Worm (Caenorhabditis elegans) whole organism, L1 larva: ENCODE results near the gene F58F9.8.
A peak's percentile ranks its signal among the peaks of the same experiment; 100 is the strongest.

ENCODE experiments used
- C04F5.9 ChIP-seq: sonication (generic microtip); optimal IDR thresholded peaks from 2 replicates; lab custom pipeline; 2016; ENCODE audit warnings: missing genetic modification characterization, missing compliant biosample characterization
- C34B4.2 ChIP-seq: sonication (generic microtip); optimal IDR thresholded peaks from 2 replicates; lab custom pipeline; 2017; ENCODE audit warnings: mild to moderate bottlenecking, missing genetic modification characterization, missing compliant biosample characterization
- Y116A8C.19 ChIP-seq: sonication (generic microtip); optimal IDR thresholded peaks from 2 replicates; lab custom pipeline; 2016; ENCODE audit warnings: missing compliant biosample characterization, missing genetic modification characterization, borderline replicate concordance
- alr-1 ChIP-seq: fragments of 200-800 bp; sonication (Bioruptor generic); optimal IDR thresholded peaks from 2 replicates; lab custom pipeline; 2018; ENCODE audit warnings: borderline replicate concordance, mild to moderate bottlenecking, missing genetic modification characterization, missing compliant biosample characterization
- aly-2 ChIP-seq: fragments of 150-350 bp; optimal IDR thresholded peaks from 2 replicates; lab custom pipeline; 2014; ENCODE audit warnings: missing biosample characterization, missing genetic modification characterization
- ama-1 ChIP-seq: fragments of 150-350 bp; optimal IDR thresholded peaks from 2 replicates; lab custom pipeline; 2014
- ceh-82 ChIP-seq, 3 experiments: fragments of 150-350 bp in 1 of 3; sonication (generic microtip) in 2 of 3; optimal IDR thresholded peaks; 2 replicates each; lab custom pipeline; 2014 to 2017; ENCODE audit warnings: missing biosample characterization in 3 of 3, missing genetic modification characterization in 3 of 3
- ceh-88 ChIP-seq: fragments of 200-800 bp; sonication (Bioruptor generic); IDR thresholded peaks from 2 replicates; pipeline ENCODE4 v1.3.6; 2022; ENCODE audit warnings: missing genetic modification characterization, missing compliant biosample characterization
- ceh-90 ChIP-seq: sonication (generic microtip); optimal IDR thresholded peaks from 2 replicates; lab custom pipeline; 2016; ENCODE audit warnings: missing genetic modification characterization, missing compliant biosample characterization
- dsc-1 ChIP-seq: sonication (generic microtip); optimal IDR thresholded peaks from 2 replicates; lab custom pipeline; 2016; ENCODE audit warnings: mild to moderate bottlenecking, missing genetic modification characterization, missing compliant biosample characterization
- efl-1 ChIP-seq, 4 experiments: fragments of 150-350 bp; optimal IDR thresholded peaks in 3 of 4; peaks in 1 of 4; 1 replicate in 1 of 4; 2 replicates in 3 of 4; lab custom pipeline; 2014; ENCODE audit warnings: missing biosample characterization in 2 of 4, missing genetic modification characterization in 2 of 4, missing genetic modification reagents in 2 of 4
- efl-3 ChIP-seq: fragments of 200-800 bp; sonication (Bioruptor generic); optimal IDR thresholded peaks from 2 replicates; lab custom pipeline; 2018; ENCODE audit warnings: mild to moderate bottlenecking, missing genetic modification characterization, missing compliant biosample characterization
- elt-3 ChIP-seq, 6 experiments: fragments of 150-350 bp in 1 of 6; sonication (generic microtip); optimal IDR thresholded peaks; 2 replicates each; lab custom pipeline; 2017 to 2018; ENCODE audit warnings: missing biosample characterization in 6 of 6, missing genetic modification characterization in 6 of 6, inconsistent platforms in 1 of 6
- ets-5 ChIP-seq: fragments of 200-800 bp; sonication (Bioruptor generic); IDR thresholded peaks from 2 replicates; pipeline ENCODE4 v1.3.6; 2022; ENCODE audit warnings: missing genetic modification characterization, missing compliant biosample characterization
- fkh-10 ChIP-seq: sonication (generic microtip); optimal IDR thresholded peaks from 2 replicates; lab custom pipeline; 2017; ENCODE audit warnings: missing biosample characterization, missing genetic modification reagents, missing genetic modification characterization
- fkh-4 ChIP-seq: sonication (generic microtip); optimal IDR thresholded peaks from 2 replicates; lab custom pipeline; 2016; ENCODE audit warnings: missing compliant biosample characterization, missing genetic modification characterization, borderline replicate concordance
- fkh-8 ChIP-seq: sonication (generic microtip); optimal IDR thresholded peaks from 2 replicates; lab custom pipeline; 2016; ENCODE audit warnings: mild to moderate bottlenecking, missing genetic modification characterization, missing compliant biosample characterization
- grh-1 ChIP-seq: fragments of 200-800 bp; sonication (Bioruptor generic); IDR thresholded peaks from 2 replicates; pipeline ENCODE4 v1.3.6; 2022; ENCODE audit warnings: missing genetic modification reagents, missing genetic modification characterization, missing compliant biosample characterization
- hlh-4 ChIP-seq: sonication (generic microtip); optimal IDR thresholded peaks from 2 replicates; lab custom pipeline; 2016; ENCODE audit warnings: mild to moderate bottlenecking, missing genetic modification characterization, missing compliant biosample characterization
- irx-1 ChIP-seq: sonication (generic microtip); optimal IDR thresholded peaks from 2 replicates; lab custom pipeline; 2016; ENCODE audit warnings: missing genetic modification characterization, missing compliant biosample characterization
- isw-1 ChIP-seq: fragments of 200-800 bp; sonication (Bioruptor generic); IDR thresholded peaks from 2 replicates; pipeline ENCODE4 v1.3.6; 2022; ENCODE audit warnings: missing genetic modification characterization, missing compliant biosample characterization
- jun-1 ChIP-seq: fragments of 150-350 bp; optimal IDR thresholded peaks from 2 replicates; lab custom pipeline; 2014; ENCODE audit warnings: missing biosample characterization, missing genetic modification reagents, missing genetic modification characterization
- lin-13 ChIP-seq: fragments of 150-350 bp; optimal IDR thresholded peaks from 2 replicates; lab custom pipeline; 2014; ENCODE audit warnings: missing biosample characterization, missing genetic modification reagents, missing genetic modification characterization
- lin-15B ChIP-seq: fragments of 150-350 bp; sonication (generic microtip); optimal IDR thresholded peaks from 3 replicates; lab custom pipeline; 2014; ENCODE audit warnings: missing biosample characterization, missing genetic modification characterization
- lin-35 ChIP-seq, 2 experiments: fragments of 150-350 bp; optimal IDR thresholded peaks; 2 replicates each; lab custom pipeline; 2014; ENCODE audit warnings: missing biosample characterization in 2 of 2, missing genetic modification characterization in 2 of 2, missing genetic modification reagents in 2 of 2
- lir-3 ChIP-seq: sonication (generic microtip); optimal IDR thresholded peaks from 2 replicates; lab custom pipeline; 2016; ENCODE audit warnings: mild to moderate bottlenecking, missing genetic modification characterization, moderate library complexity, missing compliant biosample characterization; ENCODE audit not compliant: poor library complexity
- mdl-1 ChIP-seq, 2 experiments: fragments of 150-350 bp; optimal IDR thresholded peaks; 2 replicates each; lab custom pipeline; 2014 to 2017; ENCODE audit warnings: missing biosample characterization in 2 of 2, missing genetic modification characterization in 2 of 2, inconsistent platforms in 1 of 2
- mef-2 ChIP-seq: fragments of 150-350 bp; optimal IDR thresholded peaks from 2 replicates; lab custom pipeline; 2014; ENCODE audit warnings: missing biosample characterization, missing genetic modification characterization
- mep-1 ChIP-seq: fragments of 150-350 bp; optimal IDR thresholded peaks from 2 replicates; lab custom pipeline; 2014; ENCODE audit warnings: missing biosample characterization, missing genetic modification characterization
- nhr-11 ChIP-seq: fragments of 150-350 bp; optimal IDR thresholded peaks from 2 replicates; lab custom pipeline; 2014; ENCODE audit warnings: missing biosample characterization, missing genetic modification characterization
- nhr-12 ChIP-seq: sonication (generic microtip); optimal IDR thresholded peaks from 2 replicates; lab custom pipeline; 2017; ENCODE audit warnings: missing biosample characterization, missing genetic modification characterization
- nhr-19 ChIP-seq: fragments of 200-800 bp; sonication (Bioruptor generic); conservative IDR thresholded peaks from 2 replicates; pipeline ENCODE4 v1.3.6; 2022; ENCODE audit warnings: missing genetic modification characterization, missing compliant biosample characterization
- nhr-237 ChIP-seq: fragments of 150-350 bp; optimal IDR thresholded peaks from 2 replicates; lab custom pipeline; 2014; ENCODE audit warnings: missing biosample characterization, missing genetic modification characterization
- nhr-28 ChIP-seq: fragments of 150-350 bp; optimal IDR thresholded peaks from 2 replicates; lab custom pipeline; 2014; ENCODE audit warnings: missing biosample characterization, missing genetic modification characterization
- nhr-47 ChIP-seq: sonication (generic microtip); optimal IDR thresholded peaks from 2 replicates; lab custom pipeline; 2016; ENCODE audit warnings: mild to moderate bottlenecking, missing genetic modification characterization, moderate library complexity, missing compliant biosample characterization
- nhr-71 ChIP-seq: sonication (generic microtip); optimal IDR thresholded peaks from 2 replicates; lab custom pipeline; 2016; ENCODE audit warnings: mild to moderate bottlenecking, missing genetic modification characterization, moderate library complexity, missing compliant biosample characterization
- nhr-76 ChIP-seq: sonication (generic microtip); optimal IDR thresholded peaks from 2 replicates; lab custom pipeline; 2017; ENCODE audit warnings: missing biosample characterization, missing genetic modification characterization
- nhr-85 ChIP-seq: sonication (generic microtip); peaks from one replicate; lab custom pipeline; 2016; ENCODE audit warnings: missing genetic modification characterization, inconsistent platforms, missing compliant biosample characterization
- pag-3 ChIP-seq: sonication (generic microtip); optimal IDR thresholded peaks from 2 replicates; lab custom pipeline; 2017; ENCODE audit warnings: missing genetic modification characterization, mild to moderate bottlenecking, missing compliant biosample characterization, antibody characterized with exemption, borderline replicate concordance; ENCODE audit not compliant: insufficient read depth
- pax-3 ChIP-seq: fragments of 200-800 bp; sonication (Bioruptor generic); optimal IDR thresholded peaks from 2 replicates; lab custom pipeline; 2018; ENCODE audit warnings: mild to moderate bottlenecking, missing genetic modification characterization, moderate library complexity, missing compliant biosample characterization
- sup-37 ChIP-seq: fragments of 200-800 bp; sonication (Bioruptor generic); optimal IDR thresholded peaks from 2 replicates; lab custom pipeline; 2018; ENCODE audit warnings: mild to moderate bottlenecking, missing genetic modification characterization, missing compliant biosample characterization
- tlp-1 ChIP-seq: fragments of 150-350 bp; optimal IDR thresholded peaks from 2 replicates; lab custom pipeline; 2014; ENCODE audit warnings: missing biosample characterization, missing genetic modification characterization
- unc-98 ChIP-seq: fragments of 200-800 bp; sonication (Bioruptor generic); IDR thresholded peaks from 2 replicates; pipeline ENCODE4 v1.3.6; 2022; ENCODE audit warnings: missing genetic modification characterization, missing compliant biosample characterization

The F58F9.8 gene

ce11 chrIV:6237508-6238227 lies at the start of gene F58F9.8, which contains the start of gene F58F9.6:
Gene F58F9.8 (plus strand): TSS chrIV:6238177.
Gene F58F9.6 (minus strand): TSS chrIV:6237608.
- TF ChIP-seq isw-1 (GFP tag; lab: Robert Waterston, UW), result no peak
- TF ChIP-seq nhr-85 (tag; lab: Kevin White, UChicago), result peak; percentile 22
- no peak for TF ChIP-seq efl-1 (optimal IDR thresholded peaks at IDR 0.05; lab: Kevin White, UChicago)
- peak in 1 of 2 experiments; percentile 83 for TF ChIP-seq efl-1 (GFP tag; optimal IDR thresholded peaks at IDR 0.05 in 1 of 2; lab: Kevin White, UChicago)

DNA sequence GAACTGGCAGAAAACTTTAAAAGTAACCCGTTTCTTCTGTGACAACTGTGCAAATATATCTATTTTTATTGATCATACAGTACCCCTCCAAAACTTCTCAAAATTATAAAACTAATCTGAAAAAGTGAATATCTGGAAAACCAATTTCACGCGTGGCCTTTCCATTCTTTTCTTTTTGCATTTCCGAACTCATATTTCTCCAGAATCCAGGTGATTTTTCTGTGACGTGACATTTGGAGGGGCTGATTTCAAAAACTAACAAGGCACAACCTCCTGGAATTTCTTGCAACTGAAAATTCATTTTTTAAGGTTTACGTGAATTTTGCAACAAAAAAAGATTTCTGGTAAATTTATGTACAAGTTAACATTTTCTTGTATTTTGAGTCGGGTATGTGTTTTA lies 37.7 kb upstream of the F58F9.8 start:
- TF ChIP-seq lin-35 (GFP tag; optimal IDR thresholded peaks at IDR 0.05; lab: Kevin White, UChicago) (no peak), nhr-71 (tag; lab: Kevin White, UChicago) (peak; percentile 28), fkh-8 (peak; percentile 23), hlh-4 (tag; lab: Kevin White, UChicago) (peak; percentile 96)

ce11 chrIV:6201769-6202168 lies 36.2 kb upstream of the F58F9.8 start, which contains the start of gene tkr-2:
Gene tkr-2 (plus strand): TSS chrIV:6202069.
- TF ChIP-seq jun-1 (no peak), hlh-4 (tag; lab: Kevin White, UChicago) (peak; percentile 11)

DNA sequence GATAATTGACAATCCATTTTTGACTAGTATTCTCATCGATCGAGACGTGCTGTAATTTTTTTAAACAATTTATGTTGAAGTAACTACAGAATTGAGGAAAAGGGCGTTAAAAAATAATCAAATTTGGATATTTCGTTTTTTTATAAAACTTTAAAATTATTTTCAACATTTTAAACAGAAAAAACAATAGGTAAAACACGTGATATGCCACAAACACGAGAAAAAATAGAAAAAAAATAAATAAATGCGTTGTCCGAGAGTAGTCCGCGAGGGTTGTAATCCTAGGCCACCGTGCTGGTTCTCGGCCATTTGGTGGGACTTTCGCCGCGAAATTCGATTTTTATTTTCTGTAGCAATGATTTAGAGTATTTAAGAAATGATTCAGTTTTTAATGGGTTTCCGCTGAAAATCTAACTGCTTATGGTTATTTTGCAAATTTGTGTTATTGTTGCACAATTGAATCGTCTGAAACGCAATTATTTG lies 31.6 kb upstream of the F58F9.8 start, which contains the start of gene C49A9.10:
C49A9.10 (minus strand) TSS at position 51 of the 483 bp plus-strand sequence.
- TF ChIP-seq nhr-71 (tag; lab: Kevin White, UChicago), result peak; percentile 96
- TF ChIP-seq ceh-90 (tag; lab: Kevin White, UChicago), result peak; percentile 98
- peak; percentile 97 for TF ChIP-seq nhr-85 (tag; lab: Kevin White, UChicago)
- TF ChIP-seq nhr-28, result no peak
- TF ChIP-seq irx-1, result peak; percentile 98
- TF ChIP-seq mef-2, result peak; percentile 41
- TF ChIP-seq ama-1 (lab: Kevin White, UChicago), result no peak
- TF ChIP-seq alr-1 (tag; lab: Kevin White, UChicago), result no peak
- TF ChIP-seq aly-2, result peak; percentile 9
- no peak for TF ChIP-seq nhr-76 (tag; lab: Kevin White, UChicago)
- TF ChIP-seq C34B4.2 (tag; lab: Kevin White, UChicago), result peak; percentile 61
- TF ChIP-seq jun-1, result peak; percentile 53
- TF ChIP-seq lin-13, result peak; percentile 63
- TF ChIP-seq nhr-47 (tag; lab: Kevin White, UChicago), result peak; percentile 97
- peak; percentile 45 for TF ChIP-seq efl-3 (GFP tag; lab: Kevin White, UChicago)
- TF ChIP-seq fkh-4, result peak; percentile 98
- peak; percentile 80 for TF ChIP-seq ceh-88 (GFP tag; lab: Robert Waterston, UW)
- peak; percentile 65 for TF ChIP-seq lin-15B
- TF ChIP-seq tlp-1 (tag; lab: Kevin White, UChicago), result no peak
- peak; percentile 87 for TF ChIP-seq grh-1 (GFP tag; lab: Robert Waterston, UW)
- TF ChIP-seq Y116A8C.19 (tag; lab: Kevin White, UChicago), result peak; percentile 88
- TF ChIP-seq nhr-237 (tag; lab: Kevin White, UChicago), result no peak
- TF ChIP-seq ceh-82 (tag; optimal IDR thresholded peaks at IDR 0.05; lab: Kevin White, UChicago), result peak; percentile 80 to 84 (median 83)
- TF ChIP-seq mdl-1 (tag; optimal IDR thresholded peaks at IDR 0.05; lab: Kevin White, UChicago), result peak in 1 of 2 experiments; percentile 61
- TF ChIP-seq fkh-10, result no peak
- TF ChIP-seq pax-3 (tag; lab: Kevin White, UChicago), result peak; percentile 97
- TF ChIP-seq sup-37 (GFP tag; lab: Kevin White, UChicago), result peak; percentile 86
- TF ChIP-seq C04F5.9, result peak; percentile 93
- TF ChIP-seq elt-3 (tag; optimal IDR thresholded peaks at IDR 0.05; lab: Kevin White, UChicago), result peak in 3 of 6 experiments; percentile 5 to 76 (median 21)
- TF ChIP-seq isw-1 (GFP tag; lab: Robert Waterston, UW), result peak; percentile 85
- TF ChIP-seq unc-98 (GFP tag; lab: Robert Waterston, UW), result peak; percentile 89
- TF ChIP-seq lir-3, result peak; percentile 99
- TF ChIP-seq nhr-11 (tag; lab: Kevin White, UChicago), result peak; percentile 28
- TF ChIP-seq nhr-12 (tag; lab: Kevin White, UChicago), result no peak
- no peak for TF ChIP-seq pag-3 (tag; lab: Kevin White, UChicago)
- no peak for TF ChIP-seq ets-5 (GFP tag; lab: Robert Waterston, UW)
- peak; percentile 84 for TF ChIP-seq mep-1 (tag; lab: Kevin White, UChicago)
- peak; percentile 97 for TF ChIP-seq dsc-1 (tag; lab: Kevin White, UChicago)
- TF ChIP-seq nhr-19, result peak; percentile 89
